Worm (Caenorhabditis elegans) whole organism, L4/young adult: ENCODE measurements around the gene W02D7.8.

ENCODE experiments used
- W03F9.2 ChIP-seq: fragments of 150-350 bp; optimal IDR thresholded peaks from 2 replicates; lab custom pipeline; 2014; ENCODE audit warnings: missing biosample characterization, missing genetic modification characterization
- dao-5 ChIP-seq: sonication (generic microtip); optimal IDR thresholded peaks from 2 replicates; lab custom pipeline; 2016; ENCODE audit warnings: missing genotype, missing genetic modification characterization, moderate library complexity, missing compliant biosample characterization
- him-1 ChIP-seq: sonication (generic microtip); optimal IDR thresholded peaks from 2 replicates; lab custom pipeline; 2016; ENCODE audit warnings: missing genotype, missing genetic modification reagents, missing genetic modification characterization, missing compliant biosample characterization

The W02D7.8 gene

ce11 chrV:8311210-8311609 is 4.9 kb upstream of the W02D7.8 start, which contains the start of gene W02D7.12:
Gene W02D7.12, plus strand, starts transcription at chrV:8311510.
- TF ChIP-seq W03F9.2 (tag; lab: Kevin White, UChicago) (no peak), him-1 (tag; lab: Kevin White, UChicago) (no peak), dao-5 (tag; lab: Kevin White, UChicago) (no peak)

ce11 chrV:8307681-8308080 is 1.4 kb upstream of the W02D7.8 start, which contains the start of gene clec-218:
Gene clec-218, plus strand, starts transcription at chrV:8307942.
- no peak for TF ChIP-seq him-1 (tag; lab: Kevin White, UChicago)

ce11 chrV:8307013-8307412 is 747 bp upstream of the W02D7.8 start:
- TF ChIP-seq W03F9.2 (tag; lab: Kevin White, UChicago): no peak
- TF ChIP-seq dao-5 (tag; lab: Kevin White, UChicago): no peak
- no peak for TF ChIP-seq him-1 (tag; lab: Kevin White, UChicago)

- TF ChIP-seq dao-5 (tag; lab: Kevin White, UChicago) (no peak), W03F9.2 (tag; lab: Kevin White, UChicago) (no peak), him-1 (tag; lab: Kevin White, UChicago) (no peak)
These were observed 326 bp downstream of the W02D7.8 start for ce11 chrV:8305940-8306339.

ce11 chrV:8304461-8305195 is 1.6 kb downstream of the W02D7.8 start, which contains the start of gene W02D7.11:
Gene W02D7.11, minus strand, starts transcription at chrV:8304511.
- TF ChIP-seq him-1 (tag; lab: Kevin White, UChicago): no peak

DNA sequence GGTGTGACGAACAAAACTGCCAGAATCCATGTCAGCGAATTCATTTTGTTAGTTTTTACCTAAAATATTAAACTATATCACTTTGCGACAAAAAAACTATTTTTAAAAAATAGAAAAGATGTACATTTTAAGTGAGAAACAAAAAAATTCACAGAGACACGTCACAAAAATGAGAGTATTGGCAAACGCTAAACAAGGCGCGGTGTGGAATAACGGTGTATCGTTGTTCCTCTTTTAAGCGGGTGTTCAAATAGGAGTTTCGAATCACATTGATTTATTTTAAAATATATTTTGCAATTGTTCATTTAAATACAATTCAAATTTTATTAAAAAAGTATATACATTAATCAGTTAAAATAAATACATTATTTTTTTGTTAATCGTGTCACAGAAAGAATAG is 3.7 kb downstream of the W02D7.8 start, which contains the start of gene sel-9:
Gene sel-9 (minus strand): TSS at position 59 of the 400 bp plus-strand sequence.
- no peak for TF ChIP-seq him-1 (tag; lab: Kevin White, UChicago)
- no peak for TF ChIP-seq W03F9.2 (tag; lab: Kevin White, UChicago)
- TF ChIP-seq dao-5 (tag; lab: Kevin White, UChicago): no peak

ce11 chrV:8300935-8301535 is 5.2 kb downstream of the W02D7.8 start, which contains the start of gene W02D7.6:
Gene W02D7.6, minus strand, starts transcription at chrV:8301507.
- TF ChIP-seq W03F9.2 (tag; lab: Kevin White, UChicago) (peak; percentile 42), him-1 (tag; lab: Kevin White, UChicago) (no peak)

ce11 chrV:8299191-8299854 is 6.9 kb downstream of the W02D7.8 start, which contains the start of gene W02D7.5:
Gene W02D7.5, minus strand, starts transcription at chrV:8299241.
- no peak for TF ChIP-seq dao-5 (tag; lab: Kevin White, UChicago)
- no peak for TF ChIP-seq W03F9.2 (tag; lab: Kevin White, UChicago)
- TF ChIP-seq him-1 (tag; lab: Kevin White, UChicago): no peak

DNA sequence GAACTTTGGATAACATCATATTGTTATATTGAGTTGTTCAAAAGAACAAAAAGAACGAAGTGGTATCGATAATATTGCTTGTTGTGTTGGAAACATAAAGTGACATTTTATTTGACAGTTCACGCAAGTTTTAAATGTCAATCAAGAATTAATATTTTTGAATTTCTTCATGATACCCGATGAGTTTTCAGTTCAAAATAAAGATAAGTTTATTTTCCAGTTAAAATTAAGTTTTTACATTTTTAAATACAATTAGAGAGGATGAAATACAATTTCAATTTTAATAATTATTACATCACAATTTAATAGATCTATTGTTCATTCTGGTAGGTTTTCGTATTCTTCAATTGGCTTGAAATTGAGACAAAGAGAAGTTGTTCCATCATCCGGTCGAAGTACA is 8.8 kb downstream of the W02D7.8 start, which contains the start of gene W02D7.4:
Gene W02D7.4 (minus strand): TSS at position 101 of the 400 bp plus-strand sequence.
- TF ChIP-seq W03F9.2 (tag; lab: Kevin White, UChicago) (no peak), him-1 (tag; lab: Kevin White, UChicago) (no peak), dao-5 (tag; lab: Kevin White, UChicago) (no peak)

ce11 chrV:8295866-8296265 is 10.4 kb downstream of the W02D7.8 start, which contains the start of gene smex-1:
Gene smex-1, minus strand, starts transcription at chrV:8295966.
- TF ChIP-seq W03F9.2 (tag; lab: Kevin White, UChicago) (no peak), him-1 (tag; lab: Kevin White, UChicago) (no peak), dao-5 (tag; lab: Kevin White, UChicago) (no peak)

ce11 chrV:8291764-8292163 is 14.5 kb downstream of the W02D7.8 start, which contains the start of gene srg-33:
Gene srg-33, plus strand, starts transcription at chrV:8292064.
- no peak for TF ChIP-seq dao-5 (tag; lab: Kevin White, UChicago)
- no peak for TF ChIP-seq W03F9.2 (tag; lab: Kevin White, UChicago)
- no peak for TF ChIP-seq him-1 (tag; lab: Kevin White, UChicago)

ce11 chrV:8288125-8288806 is 18.0 kb downstream of the W02D7.8 start:
- TF ChIP-seq him-1 (tag; lab: Kevin White, UChicago) (no peak), dao-5 (tag; lab: Kevin White, UChicago) (no peak), W03F9.2 (tag; lab: Kevin White, UChicago) (no peak)
